Worm (Caenorhabditis elegans) whole organism, young adult: ENCODE measurements around the gene ocr-3.

ENCODE experiments used
- F57C9.4 ChIP-seq: sonication (generic microtip); optimal IDR thresholded peaks from 2 replicates; lab custom pipeline; 2017; ENCODE audit warnings: mild to moderate bottlenecking, missing genetic modification characterization, missing compliant biosample characterization
- K12H6.12 ChIP-seq: fragments of 200-800 bp; sonication (Bioruptor generic); optimal IDR thresholded peaks from 2 replicates; lab custom pipeline; 2018; ENCODE audit warnings: mild to moderate bottlenecking, missing genetic modification characterization, missing compliant biosample characterization
- T07F8.4 ChIP-seq: sonication (generic microtip); optimal IDR thresholded peaks from 2 replicates; lab custom pipeline; 2016; ENCODE audit warnings: mild to moderate bottlenecking, missing genetic modification characterization, moderate library complexity, missing compliant biosample characterization
- attf-3 ChIP-seq: fragments of 200-800 bp; sonication (Bioruptor generic); conservative IDR thresholded peaks from 2 replicates; pipeline ENCODE4 v1.3.6; 2022; ENCODE audit warnings: missing genetic modification reagents, missing genetic modification characterization, missing compliant biosample characterization
- ccch-3 ChIP-seq: fragments of 200-800 bp; sonication (Bioruptor generic); optimal IDR thresholded peaks from 2 replicates; lab custom pipeline; 2018; ENCODE audit warnings: mild to moderate bottlenecking, missing genetic modification characterization, missing compliant biosample characterization
- cebp-2 ChIP-seq: fragments of 200-800 bp; sonication (Bioruptor generic); IDR thresholded peaks from 2 replicates; pipeline ENCODE4 v1.3.6; 2022; ENCODE audit warnings: missing genetic modification characterization, missing compliant biosample characterization
- ceh-27 ChIP-seq: fragments of 200-800 bp; sonication (Bioruptor generic); optimal IDR thresholded peaks from 2 replicates; lab custom pipeline; 2018; ENCODE audit warnings: mild to moderate bottlenecking, missing genetic modification characterization, moderate library complexity, missing compliant biosample characterization
- ceh-40 ChIP-seq: fragments of 200-800 bp; sonication (Bioruptor generic); IDR thresholded peaks from 2 replicates; pipeline ENCODE4 v1.3.6; 2022; ENCODE audit warnings: missing genetic modification characterization, missing compliant biosample characterization
- ceh-58 ChIP-seq: fragments of 200-800 bp; sonication (Bioruptor generic); IDR thresholded peaks from 2 replicates; pipeline ENCODE4 v1.3.6; 2022; ENCODE audit warnings: missing genetic modification characterization, missing compliant biosample characterization
- egl-18 ChIP-seq: fragments of 200-800 bp; sonication (Bioruptor generic); IDR thresholded peaks from 2 replicates; pipeline ENCODE4 v1.3.6; 2022; ENCODE audit warnings: missing genetic modification reagents, missing genetic modification characterization, missing compliant biosample characterization
- egl-44 ChIP-seq: fragments of 200-800 bp; sonication (Bioruptor generic); IDR thresholded peaks from 2 replicates; pipeline ENCODE4 v1.3.6; 2022; ENCODE audit warnings: missing genetic modification reagents, missing genetic modification characterization, missing compliant biosample characterization
- egrh-3 ChIP-seq: fragments of 200-800 bp; sonication (Bioruptor generic); IDR thresholded peaks from 2 replicates; pipeline ENCODE4 v1.3.6; 2022; ENCODE audit warnings: missing genetic modification reagents, missing genetic modification characterization, missing compliant biosample characterization
- ets-4 ChIP-seq: fragments of 200-800 bp; sonication (Bioruptor generic); optimal IDR thresholded peaks from 2 replicates; lab custom pipeline; 2018; ENCODE audit warnings: mild to moderate bottlenecking, missing genetic modification characterization, missing compliant biosample characterization
- hlh-12 ChIP-seq: sonication (generic microtip); optimal IDR thresholded peaks from 2 replicates; lab custom pipeline; 2016; ENCODE audit warnings: missing genetic modification characterization, missing compliant biosample characterization
- hmg-1.2 ChIP-seq: fragments of 200-800 bp; sonication (Bioruptor generic); IDR thresholded peaks from 2 replicates; pipeline ENCODE4 v1.3.6; 2022; ENCODE audit warnings: missing genetic modification reagents, missing genetic modification characterization, missing compliant biosample characterization
- hsf-1 ChIP-seq: fragments of 200-800 bp; sonication (Bioruptor generic); IDR thresholded peaks from 2 replicates; pipeline ENCODE4 v1.3.6; 2022; ENCODE audit warnings: missing genetic modification reagents, missing genetic modification characterization, missing compliant biosample characterization
- lag-1 ChIP-seq: fragments of 200-800 bp; sonication (Bioruptor generic); IDR thresholded peaks from 2 replicates; pipeline ENCODE4 v1.3.6; 2022; ENCODE audit warnings: missing genetic modification reagents, missing genetic modification characterization, missing compliant biosample characterization
- let-607 ChIP-seq, 2 experiments: fragments of 200-800 bp in 1 of 2; sonication (Bioruptor generic) in 1 of 2; sonication (generic microtip) in 1 of 2; optimal IDR thresholded peaks; 2 replicates each; lab custom pipeline; 2016 to 2018; ENCODE audit warnings: mild to moderate bottlenecking in 2 of 2, missing compliant biosample characterization in 2 of 2, missing genetic modification characterization in 2 of 2, moderate library complexity in 2 of 2, missing genotype in 1 of 2
- lin-40 ChIP-seq: sonication (generic microtip); optimal IDR thresholded peaks from 2 replicates; lab custom pipeline; 2016; ENCODE audit warnings: missing genetic modification characterization, mild to moderate bottlenecking, missing compliant biosample characterization, missing genotype, missing genetic modification reagents
- lsl-1 ChIP-seq: fragments of 200-800 bp; sonication (Bioruptor generic); optimal IDR thresholded peaks from 2 replicates; lab custom pipeline; 2018; ENCODE audit warnings: mild to moderate bottlenecking, missing genetic modification characterization, moderate library complexity, missing compliant biosample characterization
- rec-8 ChIP-seq, 2 experiments: sonication (generic microtip); optimal IDR thresholded peaks; 2 replicates each; lab custom pipeline; 2016; ENCODE audit warnings: mild to moderate bottlenecking in 2 of 2, missing genetic modification characterization in 2 of 2, missing genetic modification reagents in 2 of 2, missing genotype in 2 of 2, missing biosample characterization in 1 of 2, missing compliant biosample characterization in 1 of 2, moderate library complexity in 1 of 2
- sdz-38 ChIP-seq: sonication (generic microtip); optimal IDR thresholded peaks from 2 replicates; lab custom pipeline; 2016; ENCODE audit warnings: missing genotype, missing genetic modification characterization, missing compliant biosample characterization
- sea-2 ChIP-seq: fragments of 200-800 bp; sonication (Bioruptor generic); IDR thresholded peaks from 2 replicates; pipeline ENCODE4 v1.3.6; 2022; ENCODE audit warnings: missing genetic modification characterization, missing compliant biosample characterization
- snpc-1.3 ChIP-seq: sonication (generic microtip); optimal IDR thresholded peaks from 2 replicates; lab custom pipeline; 2017; ENCODE audit warnings: missing genetic modification characterization, mild to moderate bottlenecking, missing compliant biosample characterization, antibody characterized with exemption, moderate library complexity, missing genotype, missing genetic modification reagents; ENCODE audit not compliant: insufficient read depth
- snpc-4 ChIP-seq, 5 experiments: fragments of 150-350 bp in 1 of 5; sonication (generic microtip) in 4 of 5; optimal IDR thresholded peaks; 2 replicates each; lab custom pipeline; 2014 to 2018; ENCODE audit warnings: missing genetic modification characterization in 5 of 5, missing biosample characterization in 3 of 5, antibody characterized with exemption in 2 of 5, mild to moderate bottlenecking in 2 of 5, missing compliant biosample characterization in 2 of 5, missing genotype in 2 of 5, moderate library complexity in 2 of 5, missing genetic modification reagents in 1 of 5
- tbp1 ChIP-seq: fragments of 200-800 bp; sonication (Bioruptor generic); optimal IDR thresholded peaks from 2 replicates; lab custom pipeline; 2018; ENCODE audit warnings: mild to moderate bottlenecking, missing genetic modification characterization, missing compliant biosample characterization
- zfh-2 ChIP-seq: fragments of 200-800 bp; sonication (Bioruptor generic); conservative IDR thresholded peaks from 2 replicates; pipeline ENCODE4 v1.3.6; 2022; ENCODE audit warnings: missing genetic modification reagents, missing genetic modification characterization, missing compliant biosample characterization
- ztf-3 ChIP-seq: fragments of 200-800 bp; sonication (Bioruptor generic); optimal IDR thresholded peaks from 2 replicates; lab custom pipeline; 2018; ENCODE audit warnings: mild to moderate bottlenecking, missing genetic modification characterization, missing compliant biosample characterization

The ocr-3 gene

ce11 chrX:15146415-15147210 lies 21.9 kb upstream of the ocr-3 start (continued):
- peak; percentile 71 for TF ChIP-seq snpc-4 (GFP tag; optimal IDR thresholded peaks at IDR 0.05; lab: Kevin White, UChicago)
- TF ChIP-seq snpc-4 (tag; optimal IDR thresholded peaks at IDR 0.05; lab: Kevin White, UChicago), result peak in 2 of 4 experiments; percentile 27 to 81
- TF ChIP-seq K12H6.12 (tag; lab: Kevin White, UChicago), result no peak
- no peak for TF ChIP-seq attf-3
- no peak for TF ChIP-seq ceh-58 (GFP tag; lab: Robert Waterston, UW)
- peak in 1 of 2 experiments; percentile 60 for TF ChIP-seq rec-8 (tag; optimal IDR thresholded peaks at IDR 0.05; lab: Kevin White, UChicago)
- no peak for TF ChIP-seq egrh-3 (GFP tag; lab: Robert Waterston, UW)
- TF ChIP-seq let-607 (tag; optimal IDR thresholded peaks at IDR 0.05; lab: Kevin White, UChicago), result no peak
- no peak for TF ChIP-seq ccch-3 (GFP tag; lab: Kevin White, UChicago)
- peak; percentile 70 for TF ChIP-seq snpc-1.3 (tag; lab: Kevin White, UChicago)
- TF ChIP-seq lsl-1 (GFP tag; lab: Kevin White, UChicago), result no peak
- TF ChIP-seq, all 124 proteins: peak for 35

- TF ChIP-seq egl-18 (GFP tag; lab: Robert Waterston, UW), result no peak
- no peak for TF ChIP-seq lin-40 (tag; lab: Kevin White, UChicago)
Observed at ce11 chrX:15147640-15148039, 20.9 kb upstream of the ocr-3 start, which contains the start of gene unc-7. Gene unc-7 (minus strand): TSS chrX:15147740.

DNA sequence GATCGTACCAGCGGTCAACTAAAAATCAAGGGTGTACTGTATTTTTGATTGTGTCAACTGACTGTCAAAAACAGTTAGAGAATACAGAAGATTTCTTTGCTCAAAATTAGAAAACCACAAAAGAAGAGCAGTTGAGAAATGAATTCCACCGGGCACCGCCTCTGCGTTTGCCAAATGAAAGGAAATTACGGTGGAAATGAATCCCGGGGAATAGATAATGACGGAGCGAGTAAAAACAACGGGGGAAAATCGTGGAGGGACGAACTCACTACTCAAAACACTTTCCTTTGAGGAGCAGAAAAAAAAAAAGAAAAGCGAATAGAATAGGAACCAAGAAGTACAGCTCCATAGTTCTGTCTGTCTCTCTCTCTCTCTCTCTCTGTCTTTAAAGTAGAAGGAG lies 20.1 kb upstream of the ocr-3 start:
- TF ChIP-seq F57C9.4 (tag; lab: Kevin White, UChicago) (no peak), snpc-1.3 (tag; lab: Kevin White, UChicago) (no peak), sdz-38 (tag; lab: Kevin White, UChicago) (no peak), lsl-1 (GFP tag; lab: Kevin White, UChicago) (no peak), egrh-3 (GFP tag; lab: Robert Waterston, UW) (no peak), let-607 (tag; optimal IDR thresholded peaks at IDR 0.05; lab: Kevin White, UChicago) (no peak), sea-2 (no peak), hsf-1 (no peak), cebp-2 (GFP tag; lab: Robert Waterston, UW) (no peak), hmg-1.2 (GFP tag; lab: Robert Waterston, UW) (no peak), lag-1 (GFP tag; lab: Robert Waterston, UW) (no peak), hlh-12 (tag; lab: Kevin White, UChicago) (no peak), ceh-27 (GFP tag; lab: Kevin White, UChicago) (no peak), egl-44 (GFP tag; lab: Robert Waterston, UW) (no peak), ets-4 (GFP tag; lab: Kevin White, UChicago) (no peak), ceh-40 (GFP tag; lab: Robert Waterston, UW) (no peak)

DNA sequence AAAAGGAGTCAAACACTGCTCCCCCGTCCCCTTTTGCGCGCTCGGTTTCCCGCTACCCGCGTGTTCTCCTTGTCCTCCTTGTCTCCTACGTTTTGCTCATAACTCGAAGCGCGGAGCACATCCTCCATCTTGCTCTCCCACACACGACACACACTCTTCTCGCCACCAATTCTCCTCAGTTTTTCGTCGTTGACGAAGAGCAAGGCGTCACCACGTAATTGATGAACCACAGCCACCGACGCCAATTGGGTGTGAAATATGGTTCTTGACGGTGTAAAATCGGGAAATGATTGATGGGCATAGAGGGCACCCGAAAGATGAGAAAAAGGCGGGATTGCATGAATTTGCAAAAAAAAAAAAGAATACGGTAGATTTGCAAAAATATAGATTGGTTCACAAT lies 19.7 kb upstream of the ocr-3 start:
- peak; percentile 50 for TF ChIP-seq zfh-2 (GFP tag; lab: Robert Waterston, UW)
- no peak for TF ChIP-seq ztf-3

DNA sequence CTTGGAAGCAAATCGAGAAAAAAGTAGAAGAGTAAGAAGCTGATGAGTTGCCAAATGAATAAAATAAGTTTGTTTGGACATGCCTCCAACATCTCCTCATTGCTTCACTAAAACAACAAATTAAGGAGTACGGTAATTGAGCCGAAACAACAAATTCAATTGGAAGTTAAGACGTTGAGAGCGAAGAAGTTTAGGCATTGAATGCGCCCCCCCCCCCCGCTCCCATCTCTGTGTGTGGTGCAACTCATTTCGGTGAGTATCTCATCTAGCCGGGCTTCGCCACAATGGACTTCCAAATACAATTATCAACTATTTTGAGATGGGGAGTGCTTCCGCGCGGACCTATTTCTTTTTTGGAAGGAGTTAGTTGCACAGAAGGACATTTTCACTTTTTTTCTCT lies 13.5 kb upstream of the ocr-3 start:
- TF ChIP-seq ztf-3 (no peak), T07F8.4 (tag; lab: Kevin White, UChicago) (no peak), tbp1 (GFP tag; lab: Kevin White, UChicago) (no peak)
